Worm (Caenorhabditis elegans) whole organism, mixed stage, embryonic: ENCODE results near the gene F41G4.13.

Source experiments
- M03D4.4 ChIP-seq: sonication (generic microtip); optimal IDR thresholded peaks from 2 replicates; lab custom pipeline; 2017; ENCODE audit warnings: mild to moderate bottlenecking, missing genetic modification characterization, missing compliant biosample characterization
- bed-3 ChIP-seq: fragments of 200-800 bp; sonication (Bioruptor generic); optimal IDR thresholded peaks from 3 replicates; lab custom pipeline; 2018; ENCODE audit warnings: mild to moderate bottlenecking, missing genetic modification characterization, moderate library complexity, missing compliant biosample characterization
- blmp-1 ChIP-seq: fragments of 150-350 bp; optimal IDR thresholded peaks from 2 replicates; lab custom pipeline; 2014; ENCODE audit warnings: missing biosample characterization, missing genetic modification characterization
- ceh-39 ChIP-seq: fragments of 150-350 bp; optimal IDR thresholded peaks from 2 replicates; lab custom pipeline; 2014; ENCODE audit warnings: missing biosample characterization, missing genetic modification characterization
- ceh-43 ChIP-seq: fragments of 200-800 bp; sonication (Bioruptor generic); optimal IDR thresholded peaks from 2 replicates; lab custom pipeline; 2018; ENCODE audit warnings: mild to moderate bottlenecking, missing genetic modification characterization, moderate library complexity, missing compliant biosample characterization
- ceh-83 ChIP-seq: fragments of 200-800 bp; sonication (Bioruptor generic); optimal IDR thresholded peaks from 2 replicates; lab custom pipeline; 2018; ENCODE audit warnings: mild to moderate bottlenecking, missing genetic modification characterization, missing compliant biosample characterization
- ces-1 ChIP-seq: fragments of 150-350 bp; optimal IDR thresholded peaks from 2 replicates; lab custom pipeline; 2014; ENCODE audit warnings: missing biosample characterization, missing genetic modification reagents, missing genetic modification characterization
- cnd-1 ChIP-seq: fragments of 200-800 bp; sonication (Bioruptor generic); optimal IDR thresholded peaks from 2 replicates; lab custom pipeline; 2018; ENCODE audit warnings: mild to moderate bottlenecking, missing genetic modification characterization, missing compliant biosample characterization
- drap-1 ChIP-seq: fragments of 200-800 bp; sonication (Bioruptor generic); optimal IDR thresholded peaks from 3 replicates; lab custom pipeline; 2018; ENCODE audit warnings: mild to moderate bottlenecking, missing genetic modification characterization, missing compliant biosample characterization
- elt-1 ChIP-seq: sonication (generic microtip); optimal IDR thresholded peaks from 2 replicates; lab custom pipeline; 2017; ENCODE audit warnings: missing genetic modification characterization, mild to moderate bottlenecking, missing compliant biosample characterization, antibody characterized with exemption, moderate library complexity, borderline replicate concordance; ENCODE audit not compliant: insufficient read depth
- elt-3 ChIP-seq: fragments of 150-350 bp; optimal IDR thresholded peaks from 2 replicates; lab custom pipeline; 2014; ENCODE audit warnings: missing biosample characterization, missing genetic modification characterization
- flh-1 ChIP-seq: fragments of 200-800 bp; sonication (Bioruptor generic); optimal IDR thresholded peaks from 2 replicates; lab custom pipeline; 2018; ENCODE audit warnings: mild to moderate bottlenecking, missing genetic modification characterization, moderate library complexity, missing compliant biosample characterization
- ham-2 ChIP-seq: fragments of 200-800 bp; sonication (Bioruptor generic); optimal IDR thresholded peaks from 2 replicates; lab custom pipeline; 2018; ENCODE audit warnings: mild to moderate bottlenecking, missing genetic modification characterization, missing compliant biosample characterization
- hlh-1 ChIP-seq: fragments of 150-350 bp; optimal IDR thresholded peaks from 2 replicates; lab custom pipeline; 2014; ENCODE audit warnings: missing biosample characterization, missing genetic modification reagents, missing genetic modification characterization
- lin-13 ChIP-seq: fragments of 150-350 bp; optimal IDR thresholded peaks from 2 replicates; lab custom pipeline; 2014; ENCODE audit warnings: missing biosample characterization, missing genetic modification characterization
- lin-32 ChIP-seq: fragments of 200-800 bp; sonication (Bioruptor generic); optimal IDR thresholded peaks from 2 replicates; lab custom pipeline; 2018; ENCODE audit warnings: mild to moderate bottlenecking, missing genetic modification characterization, missing compliant biosample characterization
- lsy-2 ChIP-seq: fragments of 150-350 bp; optimal IDR thresholded peaks from 2 replicates; lab custom pipeline; 2014; ENCODE audit warnings: missing biosample characterization, missing genetic modification characterization
- mab-5 ChIP-seq: fragments of 150-350 bp; optimal IDR thresholded peaks from 2 replicates; lab custom pipeline; 2014; ENCODE audit warnings: missing biosample characterization, missing genetic modification characterization
- mep-1 ChIP-seq: fragments of 150-350 bp; optimal IDR thresholded peaks from 2 replicates; lab custom pipeline; 2017; ENCODE audit warnings: missing biosample characterization, missing genetic modification reagents, missing genetic modification characterization, inconsistent platforms
- mls-2 ChIP-seq: sonication (generic microtip); optimal IDR thresholded peaks from 2 replicates; lab custom pipeline; 2016; ENCODE audit warnings: mild to moderate bottlenecking, missing genetic modification characterization, moderate library complexity, missing compliant biosample characterization
- nhr-12 ChIP-seq: fragments of 150-350 bp; optimal IDR thresholded peaks from 2 replicates; lab custom pipeline; 2014; ENCODE audit warnings: missing biosample characterization, missing genetic modification characterization
- nhr-28 ChIP-seq: fragments of 150-350 bp; optimal IDR thresholded peaks from 2 replicates; lab custom pipeline; 2014; ENCODE audit warnings: missing biosample characterization, missing genetic modification characterization
- pha-4 ChIP-seq: fragments of 150-350 bp; optimal IDR thresholded peaks from 2 replicates; lab custom pipeline; 2018; ENCODE audit warnings: missing biosample characterization, missing genetic modification reagents, missing genetic modification characterization
- sptf-1 ChIP-seq: sonication (generic microtip); optimal IDR thresholded peaks from 2 replicates; lab custom pipeline; 2017; ENCODE audit warnings: mild to moderate bottlenecking, missing genetic modification characterization, moderate library complexity, missing compliant biosample characterization
- tbx-8 ChIP-seq: fragments of 200-800 bp; sonication (Bioruptor generic); optimal IDR thresholded peaks from 2 replicates; lab custom pipeline; 2018; ENCODE audit warnings: mild to moderate bottlenecking, missing genetic modification characterization, moderate library complexity, missing compliant biosample characterization
- unc-120 ChIP-seq: sonication (generic microtip); optimal IDR thresholded peaks from 2 replicates; lab custom pipeline; 2017; ENCODE audit warnings: missing genetic modification characterization, missing compliant biosample characterization; ENCODE audit not compliant: poor library complexity, severe bottlenecking
- unc-39 ChIP-seq: fragments of 150-350 bp; optimal IDR thresholded peaks from 2 replicates; lab custom pipeline; 2014; ENCODE audit warnings: missing biosample characterization, missing genetic modification characterization
- unc-62 ChIP-seq: fragments of 150-350 bp; optimal IDR thresholded peaks from 2 replicates; lab custom pipeline; 2014; ENCODE audit warnings: missing biosample characterization, missing genetic modification reagents, missing genetic modification characterization
- zip-8 ChIP-seq: fragments of 150-350 bp; optimal IDR thresholded peaks from 2 replicates; lab custom pipeline; 2014; ENCODE audit warnings: missing biosample characterization, missing genetic modification characterization
- ztf-11 ChIP-seq: fragments of 150-350 bp; optimal IDR thresholded peaks from 2 replicates; lab custom pipeline; 2014; ENCODE audit warnings: missing biosample characterization, missing genetic modification characterization

F41G4.13 gene

DNA sequence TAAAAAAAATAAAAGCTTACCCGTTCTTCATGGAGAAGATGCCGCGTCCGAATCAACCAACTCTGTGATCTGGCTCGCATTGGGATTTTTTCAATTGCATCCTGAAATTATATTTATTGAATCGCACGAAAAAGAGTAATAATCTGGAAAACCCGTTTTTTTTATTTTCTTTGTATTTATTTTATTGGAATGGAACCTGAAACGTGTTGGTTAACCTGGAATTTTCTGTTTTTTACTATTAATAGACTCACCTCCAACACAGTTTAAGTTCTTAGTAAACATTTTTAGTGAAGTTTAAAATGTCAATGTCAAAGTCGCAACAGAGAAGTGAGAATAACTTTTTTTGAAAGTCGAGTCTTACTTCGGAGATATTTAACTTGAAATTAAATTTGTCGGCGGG is 16.3 kb downstream of the F41G4.13 start:
- TF ChIP-seq M03D4.4 (tag; lab: Kevin White, UChicago) = no peak
- no peak for TF ChIP-seq blmp-1 (tag; lab: Kevin White, UChicago)
- TF ChIP-seq mls-2 (tag; lab: Kevin White, UChicago) = no peak
- TF ChIP-seq elt-1 (tag; lab: Kevin White, UChicago) = no peak
- no peak for TF ChIP-seq nhr-28 (tag; lab: Kevin White, UChicago)

DNA sequence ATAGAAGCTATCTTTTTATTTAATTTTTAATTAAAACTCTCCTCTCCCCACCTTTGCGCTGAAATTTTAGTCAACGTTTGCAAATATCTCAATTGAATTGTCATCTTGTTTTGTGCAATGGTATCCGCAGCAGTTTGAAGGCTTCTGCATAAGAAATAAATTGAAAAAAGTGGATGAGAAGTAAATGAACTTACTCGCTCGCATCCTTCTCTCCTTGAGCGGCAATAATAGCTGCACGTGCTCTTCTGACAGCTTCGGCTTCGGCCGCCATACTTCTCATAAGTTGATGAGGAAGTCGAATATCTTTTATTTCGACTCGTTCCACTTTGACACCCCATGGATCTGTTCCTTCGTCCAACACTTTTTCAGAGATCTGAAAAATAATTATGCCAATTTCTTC is 17.7 kb downstream of the F41G4.13 start:
- no peak for TF ChIP-seq lin-32
- peak; percentile 78 for TF ChIP-seq ces-1
- no peak for TF ChIP-seq hlh-1 (tag; lab: Kevin White, UChicago)
- TF ChIP-seq, all 35 proteins: peak for 1

DNA sequence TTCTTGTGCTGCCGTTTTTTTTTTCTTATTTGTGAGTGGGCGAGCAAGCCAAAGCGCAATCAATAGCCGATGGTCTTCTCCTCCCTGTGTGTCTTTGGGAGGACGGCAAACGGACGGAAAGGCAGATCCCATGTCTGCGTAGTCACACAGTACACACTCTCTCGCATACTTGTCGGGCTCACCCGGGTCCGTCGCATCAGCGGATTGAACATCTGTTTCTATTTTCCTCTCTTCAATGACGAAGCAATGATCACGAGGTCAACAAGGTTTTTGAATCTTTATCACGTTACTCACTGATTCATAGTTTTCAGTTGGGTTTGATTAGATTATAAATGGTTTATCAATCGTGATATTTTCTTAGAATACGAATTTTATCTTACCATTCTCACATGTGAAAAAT is 19.1 kb downstream of the F41G4.13 start:
- TF ChIP-seq cnd-1 (tag; lab: Kevin White, UChicago) = peak; percentile 68
- TF ChIP-seq lin-32 = peak; percentile 24
- TF ChIP-seq flh-1 (GFP tag; lab: Kevin White, UChicago) = no peak
- peak; percentile 5 for TF ChIP-seq unc-120
- peak; percentile 77 for TF ChIP-seq hlh-1 (tag; lab: Kevin White, UChicago)
- TF ChIP-seq mep-1 = peak; percentile 11
- peak; percentile 10 for TF ChIP-seq unc-62 (GFP tag; lab: Kevin White, UChicago)
- no peak for TF ChIP-seq tbx-8 (GFP tag; lab: Kevin White, UChicago)

DNA sequence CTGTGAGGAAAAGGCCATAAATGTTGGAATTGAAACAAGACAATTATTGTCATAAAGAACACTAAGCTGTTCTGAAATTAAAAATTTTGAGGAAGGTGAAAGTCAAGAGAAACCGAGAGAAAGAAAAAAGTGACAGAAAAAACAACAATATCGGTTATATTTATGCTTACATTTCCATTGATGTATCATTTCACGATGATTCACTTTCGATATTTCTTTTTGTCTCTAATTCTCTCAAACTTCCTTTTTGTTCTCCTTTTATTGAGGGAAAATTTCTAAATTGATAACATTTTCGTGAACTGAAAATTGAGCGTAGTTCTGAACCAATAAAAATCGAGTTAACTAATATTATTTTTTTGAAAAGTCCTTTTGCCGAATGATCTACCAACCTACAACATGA is 19.7 kb downstream of the F41G4.13 start:
- TF ChIP-seq lin-32 (no peak), unc-39 (tag; lab: Kevin White, UChicago) (no peak), lsy-2 (tag; lab: Kevin White, UChicago) (no peak), blmp-1 (tag; lab: Kevin White, UChicago) (peak; percentile 54), ztf-11 (tag; lab: Kevin White, UChicago) (no peak)

DNA sequence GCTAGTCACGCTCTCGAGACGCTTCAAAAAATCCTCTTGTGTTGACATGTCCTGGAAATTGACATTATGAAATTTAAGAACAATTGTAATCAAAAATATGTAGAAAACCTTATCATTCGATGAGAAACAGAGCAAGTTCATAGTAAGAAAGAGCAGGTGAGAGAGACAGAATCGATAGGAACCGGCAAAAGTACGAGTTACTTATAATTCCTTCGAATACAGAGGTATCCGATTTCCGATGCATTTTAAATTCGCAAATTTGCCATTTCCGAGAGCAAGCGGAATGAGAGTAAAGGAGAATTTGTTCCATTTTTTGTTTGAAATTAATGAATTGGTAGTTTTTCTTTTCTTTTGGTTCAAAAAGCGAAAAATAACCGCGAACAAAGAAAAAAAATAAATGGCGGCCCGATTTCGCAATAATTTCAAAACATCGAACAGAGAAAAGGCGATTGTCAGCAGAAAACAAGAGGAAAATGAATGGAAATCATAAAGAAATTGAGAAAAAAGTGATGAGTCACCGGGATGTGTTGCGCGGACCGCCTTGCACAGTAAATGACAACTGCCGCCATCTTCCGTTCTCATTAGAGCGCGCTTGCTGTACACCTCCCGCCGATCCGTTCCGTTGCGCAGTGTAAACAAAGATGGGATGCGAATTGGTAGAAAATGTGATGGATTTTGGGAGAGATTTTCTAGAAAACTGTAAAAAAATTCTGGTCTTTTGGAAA is 20.8 kb downstream of the F41G4.13 start, which contains the start of gene cas-1:
cas-1 (minus strand) TSS at position 51 of the 725 bp plus-strand sequence.
- TF ChIP-seq bed-3 (GFP tag; lab: Kevin White, UChicago) = no peak
- no peak for TF ChIP-seq cnd-1 (tag; lab: Kevin White, UChicago)
- no peak for TF ChIP-seq drap-1 (GFP tag; lab: Kevin White, UChicago)
- TF ChIP-seq unc-39 (tag; lab: Kevin White, UChicago) = no peak
- TF ChIP-seq ceh-83 (GFP tag; lab: Kevin White, UChicago) = no peak
- TF ChIP-seq lin-13 (tag; lab: Kevin White, UChicago) = peak; percentile 70
- TF ChIP-seq ceh-43 (GFP tag; lab: Kevin White, UChicago) = no peak
- TF ChIP-seq mab-5 (tag; lab: Kevin White, UChicago) = no peak
- no peak for TF ChIP-seq nhr-28 (tag; lab: Kevin White, UChicago)
- TF ChIP-seq ham-2 = no peak
- no peak for TF ChIP-seq sptf-1 (tag; lab: Kevin White, UChicago)
- no peak for TF ChIP-seq nhr-12 (tag; lab: Kevin White, UChicago)
- no peak for TF ChIP-seq flh-1 (GFP tag; lab: Kevin White, UChicago)
- TF ChIP-seq ceh-39 = no peak
- peak; percentile 56 for TF ChIP-seq mep-1
- TF ChIP-seq hlh-1 (tag; lab: Kevin White, UChicago) = peak; percentile 84
- TF ChIP-seq M03D4.4 (tag; lab: Kevin White, UChicago) = no peak
- peak; percentile 81 for TF ChIP-seq pha-4 (tag; lab: Kevin White, UChicago)
- no peak for TF ChIP-seq ces-1
- TF ChIP-seq ztf-11 (tag; lab: Kevin White, UChicago) = no peak
- TF ChIP-seq, all 35 proteins: peak for 4

DNA sequence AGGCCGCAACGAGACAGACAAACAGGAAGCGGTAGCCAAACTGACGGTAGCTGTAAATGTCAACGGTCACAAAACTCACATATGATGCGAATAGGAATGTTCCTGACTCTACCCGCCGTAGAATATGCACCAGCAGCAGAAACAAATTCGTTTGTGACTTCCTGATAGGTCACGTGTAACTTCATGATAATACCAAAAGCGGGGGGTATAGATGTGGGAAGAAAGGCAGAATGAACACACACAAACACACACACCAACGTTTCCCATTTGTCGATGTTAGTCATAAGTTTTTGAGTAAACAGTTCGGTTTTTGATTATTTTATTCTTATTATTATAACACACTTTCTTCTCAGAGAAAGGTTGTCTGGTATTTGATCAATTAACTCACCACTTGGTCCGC is 21.4 kb downstream of the F41G4.13 start:
- TF ChIP-seq elt-1 (tag; lab: Kevin White, UChicago) = no peak
- no peak for TF ChIP-seq elt-3 (tag; lab: Kevin White, UChicago)
- no peak for TF ChIP-seq unc-120
- no peak for TF ChIP-seq ceh-43 (GFP tag; lab: Kevin White, UChicago)
- no peak for TF ChIP-seq zip-8 (tag; lab: Kevin White, UChicago)
- no peak for TF ChIP-seq lin-13 (tag; lab: Kevin White, UChicago)
- no peak for TF ChIP-seq sptf-1 (tag; lab: Kevin White, UChicago)
- TF ChIP-seq unc-62 (GFP tag; lab: Kevin White, UChicago) = no peak
- no peak for TF ChIP-seq mls-2 (tag; lab: Kevin White, UChicago)
- no peak for TF ChIP-seq lin-32
- no peak for TF ChIP-seq M03D4.4 (tag; lab: Kevin White, UChicago)
